Fruit fly (Drosophila melanogaster) Kc167 (cell line): ENCODE measurements around the gene ovo.

Source experiments
- Myc ChIP-seq: fragments of >200 bp; optimal IDR thresholded peaks from 2 replicates; lab custom pipeline; 2017; ENCODE audit warnings: missing external identifiers
- Sin3A ChIP-seq: fragments of >200 bp; optimal IDR thresholded peaks from 2 replicates; lab custom pipeline; 2018; ENCODE audit warnings: missing external identifiers
- h ChIP-seq: fragments of >200 bp; optimal IDR thresholded peaks from 3 replicates; lab custom pipeline; 2018; ENCODE audit warnings: missing external identifiers
- insv ChIP-seq: fragments of >200 bp; optimal IDR thresholded peaks from 3 replicates; lab custom pipeline; 2018; ENCODE audit warnings: missing external identifiers
- psq ChIP-seq: fragments of >200 bp; optimal IDR thresholded peaks from 2 replicates; lab custom pipeline; 2017; ENCODE audit warnings: missing external identifiers
- ttk ChIP-seq: sonication (Bioruptor generic); optimal IDR thresholded peaks from 2 replicates; lab custom pipeline; 2017; ENCODE audit warnings: missing external identifiers

ovo gene

DNA sequence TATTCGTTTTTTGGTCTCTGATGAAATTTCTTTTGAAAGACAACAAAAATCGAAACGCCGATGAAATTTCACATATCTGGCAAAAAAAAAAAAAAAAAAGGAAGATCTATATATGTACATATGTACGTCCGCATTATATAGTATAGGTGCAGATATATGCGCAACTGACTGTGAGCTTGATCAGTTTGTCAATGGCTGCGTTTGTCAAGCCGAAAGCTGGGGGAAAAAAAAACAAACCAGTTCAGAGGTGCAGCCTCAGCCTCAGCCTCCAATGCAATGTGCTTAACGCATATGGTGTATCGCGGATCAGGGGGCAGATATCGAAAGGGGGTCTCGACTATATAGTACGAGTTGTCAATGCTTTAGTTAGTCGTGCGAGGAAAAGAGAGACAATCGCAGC, 6.9 kb downstream of the ovo start:
- TF ChIP-seq psq (lab: Kevin White, UChicago) (no peak), insv (lab: Kevin White, UChicago) (no peak), ttk (lab: Kevin White, UChicago) (no peak), Sin3A (lab: Kevin White, UChicago) (no peak), h (lab: Kevin White, UChicago) (no peak), Myc (no peak)

DNA sequence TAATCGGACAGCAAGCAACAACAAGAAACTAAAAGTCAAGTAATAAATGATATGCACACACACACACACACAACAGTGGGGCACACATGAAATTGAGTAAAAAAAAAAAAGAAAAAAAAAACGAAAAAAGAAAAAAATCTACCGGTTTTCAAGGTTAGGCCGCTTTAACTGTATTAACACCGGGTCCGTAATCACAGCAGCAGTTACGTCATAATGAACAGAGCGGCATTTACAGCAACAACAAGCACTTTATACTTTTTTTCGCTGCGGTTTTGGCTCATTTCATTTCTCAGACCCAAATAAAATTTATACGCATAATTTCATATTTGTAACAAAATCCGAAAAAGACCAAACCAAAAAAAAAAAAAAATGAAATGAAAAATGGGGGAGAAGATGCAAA, 8.0 kb downstream of the ovo start:
- TF ChIP-seq ttk (lab: Kevin White, UChicago), result no peak
- no peak for TF ChIP-seq Myc
- no peak for TF ChIP-seq Sin3A (lab: Kevin White, UChicago)
- TF ChIP-seq psq (lab: Kevin White, UChicago), result no peak
- no peak for TF ChIP-seq h (lab: Kevin White, UChicago)
- TF ChIP-seq insv (lab: Kevin White, UChicago), result no peak

DNA sequence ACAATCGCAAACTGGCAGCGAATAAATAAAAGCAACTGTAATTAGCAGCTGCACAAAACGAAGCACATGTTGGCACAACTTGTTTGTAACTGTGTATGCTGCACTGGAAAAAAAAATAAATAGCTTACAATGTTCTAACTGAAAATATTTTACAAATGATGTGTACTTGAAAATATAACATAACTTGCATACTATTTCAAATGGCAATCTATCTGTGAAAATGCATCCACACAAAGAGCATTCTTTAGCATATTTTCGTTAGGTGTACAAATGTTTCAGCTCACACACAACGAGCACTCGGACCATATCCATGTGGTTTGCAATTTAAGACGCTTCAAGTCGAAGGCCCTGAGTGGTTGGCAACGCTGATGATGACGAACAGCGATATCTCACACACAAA, 10.6 kb downstream of the ovo start:
- TF ChIP-seq psq (lab: Kevin White, UChicago) (no peak), h (lab: Kevin White, UChicago) (no peak), Myc (no peak), ttk (lab: Kevin White, UChicago) (no peak), insv (lab: Kevin White, UChicago) (no peak), Sin3A (lab: Kevin White, UChicago) (no peak)

DNA sequence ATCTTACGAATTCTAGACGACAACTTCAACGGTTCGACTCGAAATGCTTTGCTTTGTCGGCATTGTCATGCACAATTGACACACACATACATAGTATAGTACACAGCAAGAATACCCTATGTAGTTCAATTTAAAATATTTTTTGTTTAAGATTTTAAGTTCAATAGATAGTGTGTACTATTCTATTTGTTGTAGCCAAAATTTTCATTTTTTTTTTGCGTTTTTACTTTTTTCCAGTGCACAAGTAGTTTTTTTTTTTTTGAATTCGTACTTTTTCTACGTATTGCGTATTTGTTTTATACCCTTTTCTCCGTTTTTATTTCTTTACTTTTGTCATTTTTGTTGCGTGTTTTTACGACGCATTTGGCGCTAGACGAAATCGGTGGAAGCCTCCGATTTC, 13.9 kb downstream of the ovo start:
- TF ChIP-seq ttk (lab: Kevin White, UChicago) (no peak), psq (lab: Kevin White, UChicago) (no peak), Sin3A (lab: Kevin White, UChicago) (no peak), h (lab: Kevin White, UChicago) (no peak), insv (lab: Kevin White, UChicago) (no peak), Myc (no peak)

DNA sequence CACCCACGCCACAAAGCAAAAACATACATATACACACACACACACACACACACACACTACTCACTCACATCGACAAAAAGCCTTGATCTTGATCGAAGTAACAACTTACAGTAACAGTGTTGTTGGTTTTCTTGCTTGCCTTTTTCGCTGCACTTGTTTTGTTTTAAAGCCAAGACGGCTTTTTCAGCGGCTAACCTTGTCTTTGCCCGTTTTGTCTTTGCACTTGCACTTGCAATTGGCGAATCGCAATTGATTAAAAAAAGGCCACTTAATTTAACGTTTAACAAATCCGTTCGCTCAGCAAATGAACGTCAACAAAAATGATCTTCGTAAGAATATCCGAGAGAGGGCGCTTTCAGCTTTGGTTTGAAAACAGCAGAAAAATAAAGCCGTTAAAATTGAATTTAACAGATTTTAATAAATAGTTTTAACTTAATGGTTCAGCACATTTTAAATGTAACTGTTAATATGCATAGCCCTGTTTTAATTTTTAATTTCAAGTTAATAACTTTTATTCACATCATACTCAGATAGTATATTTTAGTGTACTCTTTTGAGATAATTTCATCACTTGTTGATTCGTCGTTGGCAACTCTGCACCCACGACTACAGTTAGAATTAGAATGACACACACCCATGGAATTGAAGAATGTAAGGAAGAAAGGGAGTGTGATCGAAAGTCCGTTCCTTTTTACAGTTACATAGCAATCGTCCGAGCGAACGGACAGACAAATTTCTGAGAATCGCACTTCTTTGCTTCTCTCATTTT, 15.7 kb downstream of the ovo start:
- TF ChIP-seq Sin3A (lab: Kevin White, UChicago) (no peak), insv (lab: Kevin White, UChicago) (no peak), Myc (no peak), ttk (lab: Kevin White, UChicago) (no peak), h (lab: Kevin White, UChicago) (no peak), psq (lab: Kevin White, UChicago) (no peak)

DNA sequence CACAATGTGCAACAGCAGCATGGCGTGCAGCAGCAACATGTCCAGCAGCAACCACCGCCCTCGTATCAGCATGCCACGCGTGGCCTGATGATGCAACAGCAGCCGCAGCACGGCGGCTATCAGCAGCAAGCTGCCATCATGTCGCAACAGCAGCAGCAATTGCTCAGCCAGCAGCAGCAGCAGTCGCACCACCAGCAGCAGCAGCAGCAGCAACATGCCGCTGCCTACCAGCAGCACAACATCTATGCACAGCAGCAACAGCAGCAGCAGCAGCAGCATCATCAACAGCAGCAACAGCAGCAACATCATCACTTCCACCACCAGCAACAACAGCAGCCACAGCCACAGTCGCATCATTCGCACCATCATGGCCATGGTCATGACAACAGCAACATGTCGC, 18.6 kb downstream of the ovo start:
- TF ChIP-seq Myc (no peak), ttk (lab: Kevin White, UChicago) (no peak), insv (lab: Kevin White, UChicago) (no peak), psq (lab: Kevin White, UChicago) (no peak), h (lab: Kevin White, UChicago) (no peak), Sin3A (lab: Kevin White, UChicago) (no peak)

DNA sequence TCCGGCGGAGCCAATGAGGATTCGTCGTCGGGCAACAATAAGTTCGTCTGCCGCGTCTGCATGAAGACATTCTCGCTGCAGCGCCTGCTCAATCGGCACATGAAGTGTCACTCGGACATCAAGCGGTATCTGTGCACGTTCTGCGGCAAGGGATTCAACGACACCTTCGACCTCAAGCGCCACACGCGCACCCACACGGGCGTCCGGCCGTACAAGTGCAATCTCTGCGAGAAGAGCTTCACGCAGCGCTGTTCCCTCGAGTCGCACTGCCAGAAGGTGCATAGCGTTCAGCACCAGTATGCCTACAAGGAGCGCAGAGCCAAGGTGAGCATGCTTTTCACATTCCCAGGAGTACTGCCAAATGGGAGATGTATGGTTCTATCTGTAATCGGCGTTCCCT, 20.4 kb downstream of the ovo start:
- TF ChIP-seq ttk (lab: Kevin White, UChicago) (no peak), psq (lab: Kevin White, UChicago) (no peak), h (lab: Kevin White, UChicago) (no peak), Myc (no peak), Sin3A (lab: Kevin White, UChicago) (no peak), insv (lab: Kevin White, UChicago) (no peak)

DNA sequence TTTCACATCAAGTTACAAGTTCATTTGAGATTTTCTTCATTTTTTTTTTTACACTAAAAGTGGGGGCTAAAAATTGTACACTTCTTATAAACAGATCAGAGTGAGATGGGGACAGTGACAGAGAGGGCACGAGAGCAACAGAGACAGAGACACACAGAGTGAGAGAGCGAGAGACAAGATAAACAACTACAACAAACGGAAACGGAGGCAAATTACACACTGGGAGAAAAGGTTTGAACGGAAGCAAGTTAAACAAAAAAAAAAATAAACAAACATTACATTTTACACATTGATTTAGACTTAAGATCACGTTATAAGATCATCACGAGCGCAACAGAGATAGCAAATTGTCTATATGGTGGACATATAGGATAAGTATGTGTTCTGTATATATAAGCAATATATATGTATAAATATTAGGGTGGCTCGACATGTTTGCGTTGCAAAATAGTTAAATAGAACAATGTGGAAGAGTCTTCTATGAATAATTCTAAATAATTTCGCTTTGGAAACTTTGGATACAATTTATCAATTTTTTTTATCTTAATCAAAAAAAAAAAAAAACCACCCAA, 27.9 kb downstream of the ovo start:
- no peak for TF ChIP-seq insv (lab: Kevin White, UChicago)
- no peak for TF ChIP-seq ttk (lab: Kevin White, UChicago)
- TF ChIP-seq Myc, result no peak
- no peak for TF ChIP-seq h (lab: Kevin White, UChicago)
- no peak for TF ChIP-seq psq (lab: Kevin White, UChicago)
- TF ChIP-seq Sin3A (lab: Kevin White, UChicago), result no peak

DNA sequence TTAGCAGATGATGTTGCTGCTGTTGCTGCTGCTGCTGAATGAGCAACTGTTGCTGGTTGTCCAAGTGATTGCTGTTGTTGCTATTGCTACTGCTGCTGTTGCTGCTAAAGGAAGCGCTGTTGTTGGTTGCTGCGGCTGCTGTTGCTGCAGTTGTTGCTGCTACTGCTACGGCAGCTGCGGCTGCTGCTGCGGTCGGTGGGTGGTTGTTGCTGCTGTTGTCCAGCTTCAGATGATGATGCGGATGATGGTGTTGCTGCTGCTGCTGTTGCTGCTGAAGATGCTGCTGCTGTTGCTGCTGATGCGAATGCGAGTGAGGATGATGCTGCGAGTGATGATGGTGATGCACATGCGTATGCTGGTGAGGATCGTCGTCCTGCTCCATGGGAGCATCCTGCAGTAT, 32.4 kb downstream of the ovo start:
- TF ChIP-seq ttk (lab: Kevin White, UChicago) (no peak), h (lab: Kevin White, UChicago) (no peak), Myc (no peak), Sin3A (lab: Kevin White, UChicago) (no peak), psq (lab: Kevin White, UChicago) (no peak), insv (lab: Kevin White, UChicago) (no peak)

DNA sequence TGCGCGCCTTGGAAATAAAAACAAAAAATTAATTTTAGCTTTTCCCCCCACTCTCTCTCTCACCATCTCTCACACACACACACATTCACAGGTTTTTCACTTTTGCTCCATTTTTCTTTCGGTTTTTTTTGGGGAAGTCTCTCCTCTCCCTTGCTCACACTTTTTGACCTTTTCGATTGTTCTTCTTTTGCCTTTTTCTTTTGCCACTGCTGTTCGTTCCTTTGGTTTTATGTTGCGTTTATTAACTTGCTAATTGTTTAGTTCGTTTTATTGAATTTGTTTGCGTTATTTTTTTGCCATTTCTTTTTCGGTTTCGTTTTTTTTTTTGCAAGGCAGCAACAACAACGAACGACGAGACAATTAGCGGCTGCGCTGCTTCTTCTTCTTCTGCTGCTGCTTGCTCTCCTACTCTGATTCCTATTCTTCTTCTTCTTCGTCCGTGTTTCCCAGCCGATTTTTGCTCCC, 34.3 kb downstream of the ovo start:
- TF ChIP-seq insv (lab: Kevin White, UChicago) (no peak), h (lab: Kevin White, UChicago) (no peak), psq (lab: Kevin White, UChicago) (no peak), ttk (lab: Kevin White, UChicago) (no peak), Myc (no peak), Sin3A (lab: Kevin White, UChicago) (no peak)

DNA sequence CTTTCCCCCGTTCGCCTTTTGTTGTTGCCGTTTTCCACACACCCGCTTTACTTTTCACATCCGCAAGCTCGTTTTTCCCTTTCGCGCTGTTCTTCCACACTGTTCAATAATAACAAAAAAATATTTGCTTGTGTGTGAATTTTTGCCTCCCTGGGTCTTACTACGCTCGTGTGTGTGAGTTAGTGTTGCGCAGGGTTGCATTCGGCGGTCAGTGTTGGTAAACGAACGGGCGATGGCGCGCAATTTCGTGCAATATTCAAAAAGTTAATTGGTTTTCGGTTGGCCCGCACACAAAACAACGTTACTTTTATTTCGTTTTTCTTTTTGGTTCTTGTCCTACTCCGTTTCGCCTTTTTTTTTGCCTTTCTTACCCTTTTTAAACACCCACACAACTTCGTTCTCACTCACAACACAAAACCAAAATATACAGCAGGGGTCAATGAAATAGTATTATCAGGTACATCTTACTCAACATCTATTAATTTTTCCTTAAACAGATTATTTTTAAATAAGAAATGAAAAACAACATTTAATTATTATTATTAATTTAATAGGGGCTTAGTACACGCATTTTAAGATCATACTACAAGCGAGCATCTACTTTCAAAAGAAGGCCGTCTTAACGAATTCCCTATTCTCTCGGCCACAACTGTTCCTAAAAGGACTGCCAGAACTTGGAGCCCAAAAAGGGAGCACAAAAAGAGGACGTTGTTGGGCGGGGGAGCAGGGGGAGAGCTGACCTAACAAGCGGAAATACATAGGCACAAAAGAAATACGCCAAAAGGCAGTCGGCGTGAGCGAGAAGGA, 35.0 kb downstream of the ovo start:
- TF ChIP-seq ttk (lab: Kevin White, UChicago) (no peak), psq (lab: Kevin White, UChicago) (peak; percentile 38)
